Fruit fly (Drosophila melanogaster) whole organism, embryonic: ENCODE results near the gene CG45002.

ENCODE experiments used
- Bgb ChIP-seq: fragments of 200-800 bp; sonication (Bioruptor generic); IDR thresholded peaks from 2 replicates; pipeline ENCODE4 v1.3.6; 2022; ENCODE audit warnings: missing biosample characterization, missing genetic modification characterization; ENCODE audit not compliant: partially characterized antibody
- CG10267 ChIP-seq: fragments of 200-800 bp; sonication (Bioruptor generic); optimal IDR thresholded peaks from 2 replicates; lab custom pipeline; 2018; ENCODE audit warnings: missing biosample characterization, mild to moderate bottlenecking, missing genetic modification characterization, moderate library complexity
- CG10431 ChIP-seq: fragments of 200-800 bp; sonication (Bioruptor generic); optimal IDR thresholded peaks from 3 replicates; lab custom pipeline; 2018; ENCODE audit warnings: missing biosample characterization, mild to moderate bottlenecking, missing genetic modification characterization
- CG12299 ChIP-seq: fragments of 200-800 bp; sonication (Bioruptor generic); optimal IDR thresholded peaks from 2 replicates; lab custom pipeline; 2018; ENCODE audit warnings: missing biosample characterization, mild to moderate bottlenecking, missing genetic modification characterization
- CG14014 ChIP-seq: fragments of 200-800 bp; sonication (Bioruptor generic); IDR thresholded peaks from 2 replicates; pipeline ENCODE4 v1.3.6; 2022; ENCODE audit warnings: missing biosample characterization, missing genetic modification characterization
- CG14050 ChIP-seq: fragments of 200-800 bp; sonication (Bioruptor generic); IDR thresholded peaks from 3 replicates; pipeline ENCODE4 v1.3.6; 2022; ENCODE audit warnings: missing biosample characterization, missing genetic modification characterization
- CG15514 ChIP-seq: fragments of 200-800 bp; sonication (Bioruptor generic); optimal IDR thresholded peaks from 3 replicates; lab custom pipeline; 2017; ENCODE audit warnings: missing biosample characterization, missing genetic modification characterization, mild to moderate bottlenecking, moderate library complexity, missing genetic modification reagents
- CG16863 ChIP-seq: fragments of 200-800 bp; sonication (Bioruptor generic); optimal IDR thresholded peaks from 3 replicates; lab custom pipeline; 2016; ENCODE audit warnings: missing biosample characterization, missing genetic modification characterization
- CG2129 ChIP-seq: fragments of 200-800 bp; sonication (Bioruptor generic); IDR thresholded peaks from 2 replicates; pipeline ENCODE4 v1.3.6; 2022; ENCODE audit warnings: missing biosample characterization, missing genetic modification characterization; ENCODE audit not compliant: partially characterized antibody
- CG2678 ChIP-seq: fragments of 200-800 bp; sonication (Bioruptor generic); optimal IDR thresholded peaks from 3 replicates; lab custom pipeline; 2019; ENCODE audit warnings: missing biosample characterization, mild to moderate bottlenecking, missing genetic modification characterization, moderate library complexity
- CG30020 ChIP-seq: fragments of 200-800 bp; optimal IDR thresholded peaks from 2 replicates; lab custom pipeline; 2019; ENCODE audit warnings: missing biosample characterization, mild to moderate bottlenecking, missing genetic modification characterization, moderate library complexity
- CG32772 ChIP-seq: fragments of 200-800 bp; sonication (Bioruptor generic); IDR thresholded peaks from 2 replicates; pipeline ENCODE4 v1.3.6; 2022; ENCODE audit warnings: missing biosample characterization, missing genetic modification characterization
- CG34224 ChIP-seq: fragments of 200-800 bp; sonication (Bioruptor generic); IDR thresholded peaks from 3 replicates; pipeline ENCODE4 v1.3.6; 2022; ENCODE audit warnings: missing biosample characterization, missing genetic modification characterization; ENCODE audit not compliant: partially characterized antibody
- CG3726 ChIP-seq: fragments of 200-800 bp; sonication (Bioruptor generic); IDR thresholded peaks from 3 replicates; pipeline ENCODE4, ENCODE4 v1.3.6; 2022; ENCODE audit warnings: missing biosample characterization, missing genetic modification characterization
- CG4424 ChIP-seq: fragments of 200-800 bp; sonication (Bioruptor generic); optimal IDR thresholded peaks from 3 replicates; lab custom pipeline; 2016; ENCODE audit warnings: missing biosample characterization, missing genetic modification characterization
- CG4854 ChIP-seq: fragments of 200-800 bp; sonication (Bioruptor generic); optimal IDR thresholded peaks from 2 replicates; lab custom pipeline; 2016; ENCODE audit warnings: missing biosample characterization, missing genetic modification characterization, inconsistent platforms
- CG6175 ChIP-seq: fragments of 200-800 bp; sonication (Bioruptor generic); IDR thresholded peaks from 3 replicates; pipeline ENCODE4 v1.3.6; 2022; ENCODE audit warnings: missing biosample characterization, missing genetic modification characterization
- CG6791 ChIP-seq: fragments of 200-800 bp; sonication (Bioruptor generic); IDR thresholded peaks from 3 replicates; pipeline ENCODE4 v1.3.6; 2022; ENCODE audit warnings: missing biosample characterization, missing genetic modification characterization; ENCODE audit not compliant: partially characterized antibody
- CHES-1-like ChIP-seq: fragments of 200-800 bp; sonication (Bioruptor generic); optimal IDR thresholded peaks from 2 replicates; lab custom pipeline; 2016; ENCODE audit warnings: missing biosample characterization, missing genetic modification characterization
- Chrac-16 ChIP-seq: fragments of 200-800 bp; sonication (Bioruptor generic); optimal IDR thresholded peaks from 3 replicates; lab custom pipeline; 2016; ENCODE audit warnings: missing biosample characterization, missing genetic modification characterization
- E2f2 ChIP-seq: fragments of 200-800 bp; sonication (Bioruptor generic); IDR thresholded peaks from 2 replicates; pipeline ENCODE4 v1.3.6; 2022; ENCODE audit warnings: missing biosample characterization, missing genetic modification characterization
- Fer1 ChIP-seq: fragments of 200-800 bp; sonication (Bioruptor generic); optimal IDR thresholded peaks from 2 replicates; lab custom pipeline; 2017; ENCODE audit warnings: missing biosample characterization, mild to moderate bottlenecking, missing genetic modification characterization
- Hey ChIP-seq: fragments of 200-800 bp; sonication (Bioruptor generic); optimal IDR thresholded peaks from 3 replicates; lab custom pipeline; 2018; ENCODE audit warnings: missing biosample characterization, mild to moderate bottlenecking, missing genetic modification characterization
- Hr39 ChIP-seq: fragments of >200 bp; optimal IDR thresholded peaks from 2 replicates; lab custom pipeline; 2017
- Hsf ChIP-seq: fragments of 200-800 bp; sonication (Bioruptor generic); optimal IDR thresholded peaks from 3 replicates; lab custom pipeline; 2016; ENCODE audit warnings: missing biosample characterization, missing genetic modification characterization
- Lhr ChIP-seq: fragments of 200-800 bp; sonication (Bioruptor generic); optimal IDR thresholded peaks from 3 replicates; lab custom pipeline; 2017; ENCODE audit warnings: mild to moderate bottlenecking, missing biosample characterization, missing genetic modification reagents, missing genetic modification characterization
- Mad ChIP-seq: fragments of 200-800 bp; sonication (Bioruptor generic); optimal IDR thresholded peaks from 2 replicates; lab custom pipeline; 2016; ENCODE audit warnings: missing biosample characterization, missing genetic modification characterization
- Nf-YB ChIP-seq: fragments of 200-800 bp; sonication (Bioruptor generic); optimal IDR thresholded peaks from 3 replicates; lab custom pipeline; 2019; ENCODE audit warnings: missing biosample characterization, mild to moderate bottlenecking, missing genetic modification characterization, moderate library complexity
- Nf-YC ChIP-seq: fragments of 200-800 bp; optimal IDR thresholded peaks from 3 replicates; lab custom pipeline; 2019; ENCODE audit warnings: missing biosample characterization, mild to moderate bottlenecking, missing genetic modification characterization, moderate library complexity
- Scr ChIP-seq: fragments of 200-800 bp; sonication (Bioruptor generic); IDR thresholded peaks from 2 replicates; pipeline ENCODE4 v1.3.6; 2022; ENCODE audit warnings: missing biosample characterization, missing genetic modification characterization; ENCODE audit not compliant: partially characterized antibody
- Taf1 ChIP-seq: fragments of 200-800 bp; sonication (Bioruptor generic); IDR thresholded peaks from 2 replicates; pipeline ENCODE4 v1.3.6; 2022; ENCODE audit warnings: missing biosample characterization, missing genetic modification characterization
- aop ChIP-seq: fragments of 200-800 bp; sonication (Bioruptor generic); IDR thresholded peaks from 2 replicates; pipeline ENCODE4 v1.3.6; 2022; ENCODE audit warnings: missing biosample characterization, missing genetic modification characterization
- az2 ChIP-seq: fragments of 200-800 bp; sonication (Bioruptor generic); optimal IDR thresholded peaks from 3 replicates; lab custom pipeline; 2016; ENCODE audit warnings: missing biosample characterization, missing genetic modification characterization
- bbx ChIP-seq: fragments of 200-800 bp; sonication (Bioruptor generic); IDR thresholded peaks from 2 replicates; pipeline ENCODE4 v1.3.6; 2022; ENCODE audit warnings: missing biosample characterization, missing genetic modification characterization; ENCODE audit not compliant: partially characterized antibody
- gcm2 ChIP-seq: fragments of 200-800 bp; sonication (Bioruptor generic); optimal IDR thresholded peaks from 2 replicates; lab custom pipeline; 2016; ENCODE audit warnings: missing biosample characterization, missing genetic modification characterization
- gem ChIP-seq: fragments of 200-800 bp; sonication (Bioruptor generic); optimal IDR thresholded peaks from 2 replicates; lab custom pipeline; 2019; ENCODE audit warnings: missing biosample characterization, mild to moderate bottlenecking, missing genetic modification characterization, moderate library complexity
- ham ChIP-seq: fragments of 200-800 bp; sonication (Bioruptor generic); IDR thresholded peaks from 2 replicates; pipeline ENCODE4 v1.3.6; 2022; ENCODE audit warnings: missing biosample characterization, missing genetic modification characterization
- hkb ChIP-seq, 2 experiments: fragments of 200-800 bp in 1 of 2; fragments of >200 bp in 1 of 2; sonication (Bioruptor generic) in 1 of 2; IDR thresholded peaks in 1 of 2; optimal IDR thresholded peaks in 1 of 2; 2 replicates each; pipeline versions ENCODE4 v1.3.6 to Lab custom; 2017 to 2022; ENCODE audit warnings: missing biosample characterization in 1 of 2, missing genetic modification characterization in 1 of 2
- hth ChIP-seq: fragments of >200 bp; optimal IDR thresholded peaks from 2 replicates; lab custom pipeline; 2017; ENCODE audit warnings: inconsistent platforms
- jigr1 ChIP-seq: fragments of 200-800 bp; sonication (Bioruptor generic); IDR thresholded peaks from 3 replicates; pipeline ENCODE4 v1.3.6; 2022; ENCODE audit warnings: missing biosample characterization, missing genetic modification characterization
- kay ChIP-seq: fragments of 200-800 bp; sonication (Bioruptor generic); optimal IDR thresholded peaks from 2 replicates; lab custom pipeline; 2016; ENCODE audit warnings: missing biosample characterization, missing genetic modification characterization
- lab ChIP-seq: fragments of 200-800 bp; sonication (Bioruptor generic); optimal IDR thresholded peaks from 3 replicates; lab custom pipeline; 2017; ENCODE audit warnings: missing biosample characterization, missing genetic modification characterization, mild to moderate bottlenecking, moderate library complexity, missing genetic modification reagents
- luna ChIP-seq: fragments of 200-800 bp; sonication (Bioruptor generic); optimal IDR thresholded peaks from 2 replicates; lab custom pipeline; 2016; ENCODE audit warnings: missing biosample characterization, missing genetic modification characterization
- phol ChIP-seq: fragments of 200-800 bp; sonication (Bioruptor generic); optimal IDR thresholded peaks from 3 replicates; lab custom pipeline; 2018; ENCODE audit warnings: missing biosample characterization, mild to moderate bottlenecking, missing genetic modification characterization, moderate library complexity
- pzg ChIP-seq: fragments of 200-800 bp; sonication (Bioruptor generic); optimal IDR thresholded peaks from 3 replicates; lab custom pipeline; 2018; ENCODE audit warnings: missing biosample characterization, mild to moderate bottlenecking, missing genetic modification characterization, moderate library complexity
- ro ChIP-seq: fragments of 200-800 bp; sonication (Bioruptor generic); IDR thresholded peaks from 2 replicates; pipeline ENCODE4 v1.3.6; 2022; ENCODE audit warnings: missing biosample characterization, missing genetic modification characterization
- seq ChIP-seq: fragments of 200-800 bp; sonication (Bioruptor generic); IDR thresholded peaks from 2 replicates; pipeline ENCODE4 v1.3.6; 2022; ENCODE audit warnings: missing biosample characterization, missing genetic modification characterization
- tap ChIP-seq: fragments of 200-800 bp; optimal IDR thresholded peaks from 3 replicates; lab custom pipeline; 2019; ENCODE audit warnings: missing biosample characterization, mild to moderate bottlenecking, missing genetic modification characterization, moderate library complexity
- usp ChIP-seq: fragments of >200 bp; optimal IDR thresholded peaks from 2 replicates; lab custom pipeline; 2017; ENCODE audit warnings: missing biosample characterization, missing genetic modification characterization

Gene CG45002

dm6 chrX:17078139-17078977 is 11.8 kb upstream of the CG45002 start, which contains the start of gene CG4949 (continued):
- TF ChIP-seq gem (peak; percentile 51), E2f2 (GFP tag; lab: Robert Waterston, UW) (peak; percentile 17; the same call in 1 of the 2 replicates), CG10267 (tag; lab: Kevin White, UChicago) (peak; percentile 7), CG34224 (peak; percentile 78), phol (tag; lab: Kevin White, UChicago) (peak; percentile 11), gcm2 (GFP tag; lab: Kevin White, UChicago) (no peak), CG14014 (peak; percentile 5; the same call in 1 of the 2 replicates), ham (GFP tag; lab: Robert Waterston, UW) (no peak), luna (no peak), Nf-YC (peak; percentile 8), tap (tag; lab: Kevin White, UChicago) (no peak), Chrac-16 (GFP tag; lab: Kevin White, UChicago) (no peak), CG32772 (0 out of 2 replicates have a peak, but pooled peaks have one; percentile 16), CG12299 (tag; lab: Kevin White, UChicago) (no peak), CG10431 (GFP tag; lab: Kevin White, UChicago) (no peak), Mad (GFP tag; lab: Kevin White, UChicago) (no peak), hth (lab: Kevin White, UChicago) (no peak), Lhr (GFP tag; lab: Kevin White, UChicago) (no peak), aop (no peak), pzg (peak; percentile 36), hkb (optimal IDR thresholded peaks at IDR 0.05; lab: Kevin White, UChicago) (no peak), hkb (GFP tag; IDR thresholded peaks at IDR 0.05; lab: Robert Waterston, UW) (no peak; the same call in 1 of the 2 replicates), CG3726 (GFP tag; lab: Robert Waterston, UW) (no peak), Hr39 (lab: Kevin White, UChicago) (no peak), CG4854 (no peak), CG6791 (GFP tag; lab: Robert Waterston, UW) (peak; percentile 94), CG2678 (tag; lab: Kevin White, UChicago) (no peak), seq (GFP tag; lab: Robert Waterston, UW) (no peak), CG14050 (GFP tag; lab: Robert Waterston, UW) (no peak), CG4424 (GFP tag; lab: Kevin White, UChicago) (no peak), CHES-1-like (GFP tag; lab: Kevin White, UChicago) (no peak), usp (no peak), Taf1 (GFP tag; lab: Robert Waterston, UW) (no peak), lab (GFP tag; lab: Kevin White, UChicago) (no peak), CG6175 (no peak), CG30020 (peak; percentile 23), az2 (GFP tag; lab: Kevin White, UChicago) (no peak), Hsf (GFP tag; lab: Kevin White, UChicago) (no peak), kay (GFP tag; lab: Kevin White, UChicago) (no peak), CG15514 (peak; percentile 25), ro (no peak), Scr (GFP tag; lab: Robert Waterston, UW) (peak; percentile 82), bbx (peak; percentile 90), Nf-YB (GFP tag; lab: Kevin White, UChicago) (no peak), Fer1 (GFP tag; lab: Kevin White, UChicago) (no peak), Bgb (GFP tag; lab: Robert Waterston, UW) (peak; percentile 91), Hey (no peak), CG16863 (GFP tag; lab: Kevin White, UChicago) (no peak), CG2129 (GFP tag; lab: Robert Waterston, UW) (peak; percentile 44), jigr1 (peak; percentile 13; the same call in 1 of the 3 replicates)
